Worm (Caenorhabditis elegans) whole organism, L4/young adult: ENCODE measurements around the gene T22E5.6.

Experiments
- W03F9.2 ChIP-seq: fragments of 150-350 bp; optimal IDR thresholded peaks from 2 replicates; lab custom pipeline; 2014; ENCODE audit warnings: missing biosample characterization, missing genetic modification characterization
- dao-5 ChIP-seq: sonication (generic microtip); optimal IDR thresholded peaks from 2 replicates; lab custom pipeline; 2016; ENCODE audit warnings: missing genotype, missing genetic modification characterization, moderate library complexity, missing compliant biosample characterization
- him-1 ChIP-seq: sonication (generic microtip); optimal IDR thresholded peaks from 2 replicates; lab custom pipeline; 2016; ENCODE audit warnings: missing genotype, missing genetic modification reagents, missing genetic modification characterization, missing compliant biosample characterization

DNA sequence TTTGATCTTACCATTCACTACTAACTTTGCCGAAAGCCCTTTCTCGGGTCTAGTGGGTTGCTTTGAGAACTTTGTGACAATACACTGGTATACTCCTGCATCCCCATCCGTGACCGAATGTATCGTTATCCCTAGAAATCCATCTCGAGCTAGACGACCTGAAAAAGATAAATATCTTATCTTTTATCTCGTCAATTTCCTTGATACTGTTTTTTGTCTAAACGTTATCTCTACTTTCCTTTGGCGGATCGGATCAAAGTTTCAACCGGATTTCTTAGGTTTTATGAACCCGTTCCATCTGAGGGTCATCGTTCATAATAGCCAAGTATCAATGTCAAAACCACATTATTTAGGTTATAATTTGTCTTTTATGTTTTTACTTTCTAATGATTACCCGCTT, 31.7 kb downstream of the T22E5.6 start:
- TF ChIP-seq him-1 (tag; lab: Kevin White, UChicago), result no peak
- no peak for TF ChIP-seq dao-5 (tag; lab: Kevin White, UChicago)
- TF ChIP-seq W03F9.2 (tag; lab: Kevin White, UChicago), result no peak
